Fruit fly (Drosophila melanogaster): ENCODE data around the gene ND-51.

DNA sequence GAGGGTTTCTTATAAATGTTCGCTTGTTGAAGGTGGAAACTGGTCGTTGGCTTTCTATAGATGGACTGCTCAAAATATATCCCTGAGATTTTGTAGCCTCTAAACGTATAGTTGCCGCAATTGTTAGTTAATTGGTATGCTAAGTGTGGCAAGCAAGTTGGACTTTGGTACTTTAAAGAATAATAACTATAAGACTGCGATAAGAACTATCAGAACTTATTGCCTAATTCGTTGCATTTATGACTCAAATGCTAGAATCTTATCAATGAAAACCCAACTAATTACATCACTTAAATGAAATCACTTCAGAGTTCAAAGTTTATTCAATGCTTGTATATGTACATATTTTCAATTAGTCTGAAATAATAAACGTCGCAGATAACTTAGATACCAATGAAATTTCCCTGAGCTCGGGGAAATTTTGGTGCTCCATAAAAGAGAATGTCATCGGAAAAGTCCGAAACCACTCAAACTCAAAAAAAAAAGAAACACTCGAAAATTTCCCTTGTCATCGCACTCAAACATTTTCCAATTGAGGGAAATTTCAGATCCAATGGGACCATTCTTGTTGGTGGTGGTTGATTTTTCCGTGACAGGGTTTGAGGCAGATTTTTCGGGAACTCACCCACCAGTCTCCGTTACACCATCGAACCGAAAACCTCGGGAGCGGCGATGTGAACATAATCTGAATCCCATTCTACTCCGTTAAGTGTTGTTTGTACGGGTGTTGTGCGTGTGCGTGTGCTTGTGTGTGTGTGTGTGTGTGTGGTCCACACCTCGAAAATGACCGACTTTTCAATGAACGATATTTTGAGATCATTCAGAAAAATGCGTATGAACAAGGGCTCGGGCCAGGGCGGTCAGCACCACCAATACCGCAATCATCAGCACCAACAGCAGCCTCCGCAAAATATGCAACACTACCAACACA lies 28.5 kb upstream of the ND-51 start, which contains the start of gene CG45075:
- TF ChIP-seq bab1 (GFP tag; optimal IDR thresholded peaks at IDR 0.05) (no peak), pad (GFP tag; optimal IDR thresholded peaks at IDR 0.05) (no peak), tj (GFP tag; optimal IDR thresholded peaks at IDR 0.05) (no peak), Crg-1 (GFP tag; optimal IDR thresholded peaks at IDR 0.05) (no peak)
